Fruit fly (Drosophila melanogaster) whole organism, pupa: ENCODE results near the gene CG14861.

Source experiments
- CG14655 ChIP-seq: fragments of 200-800 bp; sonication (Bioruptor generic); optimal IDR thresholded peaks from 3 replicates; lab custom pipeline; 2017; ENCODE audit warnings: mild to moderate bottlenecking, missing biosample characterization, missing genetic modification reagents, missing genetic modification characterization
- EcR ChIP-seq: fragments of 200-800 bp; sonication (Bioruptor generic); optimal IDR thresholded peaks from 3 replicates; lab custom pipeline; 2019; ENCODE audit warnings: missing biosample characterization, missing genetic modification characterization, mild to moderate bottlenecking, moderate library complexity, missing genetic modification reagents
- fd96Ca ChIP-seq: fragments of 200-800 bp; sonication (Bioruptor generic); IDR thresholded peaks from 3 replicates; pipeline ENCODE4 v1.3.6; 2022; ENCODE audit warnings: missing biosample characterization, missing genetic modification characterization

- TF ChIP-seq CG14655 (no peak), fd96Ca (GFP tag; lab: Robert Waterston, UW) (no peak), EcR (GFP tag; lab: Kevin White, UChicago) (no peak)
Measured at dm6 chr3R:14965285-14965684, 49.3 kb upstream of the CG14861 start.
